Worm (Caenorhabditis elegans): ENCODE results near the gene srbc-83.

ce11 chrV:16297070-16297469 is at the start of gene srbc-83:
- TF ChIP-seq R02D3.7 (tag; optimal IDR thresholded peaks at IDR 0.05) (no peak), elt-3 (tag; optimal IDR thresholded peaks at IDR 0.05) (no peak), ztf-11 (tag; optimal IDR thresholded peaks at IDR 0.05) (no peak), gmeb-1 (tag; optimal IDR thresholded peaks at IDR 0.05) (no peak), dmd-4 (tag; optimal IDR thresholded peaks at IDR 0.05) (no peak)

All from whole organism, L2 larva.